Worm (Caenorhabditis elegans) whole organism, L1 larva: Measurements from ENCODE around the gene srd-36.

Experiments used
- C04F5.9 ChIP-seq: sonication (generic microtip); optimal IDR thresholded peaks from 2 replicates; lab custom pipeline; 2016; ENCODE audit warnings: missing genetic modification characterization, missing compliant biosample characterization
- C16A3.4 ChIP-seq: fragments of 150-350 bp; optimal IDR thresholded peaks from 2 replicates; lab custom pipeline; 2014; ENCODE audit warnings: missing biosample characterization, missing genetic modification characterization
- Y116A8C.19 ChIP-seq: sonication (generic microtip); optimal IDR thresholded peaks from 2 replicates; lab custom pipeline; 2016; ENCODE audit warnings: missing compliant biosample characterization, missing genetic modification characterization, borderline replicate concordance
- blmp-1 ChIP-seq: fragments of 150-350 bp; optimal IDR thresholded peaks from 2 replicates; lab custom pipeline; 2014; ENCODE audit warnings: missing biosample characterization, missing genetic modification characterization
- ceh-82 ChIP-seq, 3 experiments: fragments of 150-350 bp in 1 of 3; sonication (generic microtip) in 2 of 3; optimal IDR thresholded peaks; 2 replicates each; lab custom pipeline; 2014 to 2017; ENCODE audit warnings: missing biosample characterization in 3 of 3, missing genetic modification characterization in 3 of 3
- ceh-90 ChIP-seq: sonication (generic microtip); optimal IDR thresholded peaks from 2 replicates; lab custom pipeline; 2016; ENCODE audit warnings: missing genetic modification characterization, missing compliant biosample characterization
- ces-1 ChIP-seq: fragments of 150-350 bp; optimal IDR thresholded peaks from 2 replicates; lab custom pipeline; 2014; ENCODE audit warnings: missing biosample characterization, missing genetic modification reagents, missing genetic modification characterization
- dsc-1 ChIP-seq: sonication (generic microtip); optimal IDR thresholded peaks from 2 replicates; lab custom pipeline; 2016; ENCODE audit warnings: mild to moderate bottlenecking, missing genetic modification characterization, missing compliant biosample characterization
- efl-1 ChIP-seq, 4 experiments: fragments of 150-350 bp; optimal IDR thresholded peaks in 3 of 4; peaks in 1 of 4; 1 replicate in 1 of 4; 2 replicates in 3 of 4; lab custom pipeline; 2014; ENCODE audit warnings: missing biosample characterization in 2 of 4, missing genetic modification characterization in 2 of 4, missing genetic modification reagents in 2 of 4
- egl-27 ChIP-seq, 2 experiments: fragments of 150-350 bp in 1 of 2; sonication (generic microtip); optimal IDR thresholded peaks; 3 replicates each; lab custom pipeline; 2017 to 2018; ENCODE audit warnings: missing biosample characterization in 2 of 2, missing genetic modification characterization in 2 of 2, missing genetic modification reagents in 2 of 2
- elt-2 ChIP-seq: sonication (generic microtip); optimal IDR thresholded peaks from 2 replicates; lab custom pipeline; 2016; ENCODE audit warnings: missing genetic modification characterization, mild to moderate bottlenecking, inconsistent platforms, missing compliant biosample characterization, missing genetic modification reagents
- elt-3 ChIP-seq, 6 experiments: fragments of 150-350 bp in 1 of 6; sonication (generic microtip); optimal IDR thresholded peaks; 2 replicates each; lab custom pipeline; 2017 to 2018; ENCODE audit warnings: missing biosample characterization in 6 of 6, missing genetic modification characterization in 6 of 6, inconsistent platforms in 1 of 6
- ets-5 ChIP-seq: fragments of 200-800 bp; sonication (Bioruptor generic); IDR thresholded peaks from 2 replicates; pipeline ENCODE4 v1.3.6; 2022; ENCODE audit warnings: missing genetic modification characterization, missing compliant biosample characterization
- fkh-10 ChIP-seq: sonication (generic microtip); optimal IDR thresholded peaks from 2 replicates; lab custom pipeline; 2017; ENCODE audit warnings: missing biosample characterization, missing genetic modification reagents, missing genetic modification characterization
- fkh-8 ChIP-seq: sonication (generic microtip); optimal IDR thresholded peaks from 2 replicates; lab custom pipeline; 2016; ENCODE audit warnings: mild to moderate bottlenecking, missing genetic modification characterization, missing compliant biosample characterization
- fos-1 ChIP-seq: fragments of 150-350 bp; optimal IDR thresholded peaks from 2 replicates; lab custom pipeline; 2014; ENCODE audit warnings: missing biosample characterization, missing genetic modification characterization
- irx-1 ChIP-seq: sonication (generic microtip); optimal IDR thresholded peaks from 2 replicates; lab custom pipeline; 2016; ENCODE audit warnings: missing genetic modification characterization, missing compliant biosample characterization
- isw-1 ChIP-seq: fragments of 200-800 bp; sonication (Bioruptor generic); IDR thresholded peaks from 2 replicates; pipeline ENCODE4 v1.3.6; 2022; ENCODE audit warnings: missing genetic modification characterization, missing compliant biosample characterization
- jun-1 ChIP-seq: fragments of 150-350 bp; optimal IDR thresholded peaks from 2 replicates; lab custom pipeline; 2014; ENCODE audit warnings: missing biosample characterization, missing genetic modification reagents, missing genetic modification characterization
- lin-14 ChIP-seq: fragments of 200-800 bp; sonication (Bioruptor generic); optimal IDR thresholded peaks from 2 replicates; lab custom pipeline; 2018; ENCODE audit warnings: mild to moderate bottlenecking, missing genetic modification characterization, moderate library complexity, missing compliant biosample characterization
- lin-35 ChIP-seq, 2 experiments: fragments of 150-350 bp; optimal IDR thresholded peaks; 2 replicates each; lab custom pipeline; 2014; ENCODE audit warnings: missing biosample characterization in 2 of 2, missing genetic modification characterization in 2 of 2, missing genetic modification reagents in 2 of 2
- lin-39 ChIP-seq: fragments of 150-350 bp; optimal IDR thresholded peaks from 2 replicates; lab custom pipeline; 2014; ENCODE audit warnings: missing biosample characterization, missing genetic modification reagents, missing genetic modification characterization
- lir-3 ChIP-seq: sonication (generic microtip); optimal IDR thresholded peaks from 2 replicates; lab custom pipeline; 2016; ENCODE audit warnings: mild to moderate bottlenecking, missing genetic modification characterization, moderate library complexity, missing compliant biosample characterization; ENCODE audit not compliant: poor library complexity
- lsy-2 ChIP-seq, 2 experiments: fragments of 150-350 bp; optimal IDR thresholded peaks; 2 replicates each; lab custom pipeline; 2014; ENCODE audit warnings: missing biosample characterization in 2 of 2, missing genetic modification characterization in 2 of 2
- mdl-1 ChIP-seq, 2 experiments: fragments of 150-350 bp; optimal IDR thresholded peaks; 2 replicates each; lab custom pipeline; 2014 to 2017; ENCODE audit warnings: missing biosample characterization in 2 of 2, missing genetic modification characterization in 2 of 2, inconsistent platforms in 1 of 2
- mep-1 ChIP-seq: fragments of 150-350 bp; optimal IDR thresholded peaks from 2 replicates; lab custom pipeline; 2014; ENCODE audit warnings: missing biosample characterization, missing genetic modification characterization
- nhr-19 ChIP-seq: fragments of 200-800 bp; sonication (Bioruptor generic); conservative IDR thresholded peaks from 2 replicates; pipeline ENCODE4 v1.3.6; 2022; ENCODE audit warnings: missing genetic modification characterization, missing compliant biosample characterization
- nhr-20 ChIP-seq: sonication (generic microtip); optimal IDR thresholded peaks from 2 replicates; lab custom pipeline; 2016; ENCODE audit warnings: mild to moderate bottlenecking, missing genetic modification characterization, missing compliant biosample characterization
- nhr-47 ChIP-seq: sonication (generic microtip); optimal IDR thresholded peaks from 2 replicates; lab custom pipeline; 2016; ENCODE audit warnings: mild to moderate bottlenecking, missing genetic modification characterization, moderate library complexity, missing compliant biosample characterization
- nhr-71 ChIP-seq: sonication (generic microtip); optimal IDR thresholded peaks from 2 replicates; lab custom pipeline; 2016; ENCODE audit warnings: mild to moderate bottlenecking, missing genetic modification characterization, moderate library complexity, missing compliant biosample characterization
- nhr-85 ChIP-seq: sonication (generic microtip); peaks from one replicate; lab custom pipeline; 2016; ENCODE audit warnings: missing genetic modification characterization, inconsistent platforms, missing compliant biosample characterization
- nhr-90 ChIP-seq: sonication (generic microtip); optimal IDR thresholded peaks from 2 replicates; lab custom pipeline; 2016; ENCODE audit warnings: mild to moderate bottlenecking, missing genetic modification characterization, missing compliant biosample characterization; ENCODE audit not compliant: poor library complexity
- rnt-1 ChIP-seq: sonication (generic microtip); optimal IDR thresholded peaks from 2 replicates; lab custom pipeline; 2016; ENCODE audit warnings: mild to moderate bottlenecking, missing genetic modification characterization, moderate library complexity, missing compliant biosample characterization
- skn-1 ChIP-seq: fragments of 150-350 bp; optimal IDR thresholded peaks from 2 replicates; lab custom pipeline; 2014; ENCODE audit warnings: missing biosample characterization, missing genetic modification characterization
- snu-23 ChIP-seq: sonication (generic microtip); optimal IDR thresholded peaks from 2 replicates; lab custom pipeline; 2016; ENCODE audit warnings: missing genetic modification characterization, missing compliant biosample characterization
- swsn-7 ChIP-seq: sonication (generic microtip); optimal IDR thresholded peaks from 2 replicates; lab custom pipeline; 2016; ENCODE audit warnings: missing genetic modification characterization, missing compliant biosample characterization
- tbx-2 ChIP-seq: sonication (generic microtip); optimal IDR thresholded peaks from 2 replicates; lab custom pipeline; 2016; ENCODE audit warnings: missing genetic modification characterization, missing compliant biosample characterization
- unc-30 ChIP-seq: sonication (generic microtip); optimal IDR thresholded peaks from 2 replicates; lab custom pipeline; 2017; ENCODE audit warnings: missing biosample characterization, missing genetic modification characterization
- unc-62 ChIP-seq: fragments of 150-350 bp; optimal IDR thresholded peaks from 2 replicates; lab custom pipeline; 2014; ENCODE audit warnings: missing biosample characterization, missing genetic modification reagents, missing genetic modification characterization
- unc-86 ChIP-seq: sonication (generic microtip); optimal IDR thresholded peaks from 2 replicates; lab custom pipeline; 2016; ENCODE audit warnings: missing genetic modification characterization, missing compliant biosample characterization
- xbp-1 ChIP-seq: sonication (generic microtip); optimal IDR thresholded peaks from 2 replicates; lab custom pipeline; 2016; ENCODE audit warnings: missing genetic modification characterization, missing compliant biosample characterization
- zag-1 ChIP-seq: fragments of 150-350 bp; optimal IDR thresholded peaks from 2 replicates; lab custom pipeline; 2014; ENCODE audit warnings: missing biosample characterization, missing genetic modification characterization

srd-36 gene

ce11 chrX:13269586-13269985 is 25.0 kb downstream of the srd-36 start, which contains the start of gene cyp-14A2:
TSS of gene cyp-14A2 (minus strand) at chrX:13269686.
- TF ChIP-seq lin-14 (GFP tag; lab: Kevin White, UChicago) (no peak), blmp-1 (tag; lab: Kevin White, UChicago) (peak; percentile 31)
- TF ChIP-seq, all 84 proteins: peak for 1

DNA sequence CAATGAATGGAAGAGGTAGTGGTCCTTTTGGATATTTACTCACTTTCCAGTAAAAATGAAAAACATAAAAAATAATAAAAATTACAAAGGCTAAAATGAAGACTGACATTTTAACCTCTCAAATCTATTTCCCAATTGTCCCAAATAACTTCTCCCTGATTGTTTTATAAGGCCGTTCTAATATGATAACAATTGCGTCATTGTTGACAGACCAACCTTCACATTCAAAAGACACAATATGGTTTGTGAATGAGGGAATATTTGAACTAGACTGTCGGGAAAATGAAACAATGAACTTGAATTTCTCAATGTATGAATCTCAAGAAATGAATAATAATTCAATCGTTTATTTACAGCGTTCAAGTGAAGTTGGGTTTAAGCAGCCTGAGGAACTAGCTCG is 27.3 kb downstream of the srd-36 start, which contains the start of gene cyp-14A1:
Gene cyp-14A1 (minus strand): TSS at position 126 of the 400 bp plus-strand sequence.
- no peak for TF ChIP-seq Y116A8C.19 (tag; lab: Kevin White, UChicago)
- peak; percentile 43 for TF ChIP-seq nhr-20 (tag; lab: Kevin White, UChicago)
- TF ChIP-seq elt-3 (tag; optimal IDR thresholded peaks at IDR 0.05; lab: Kevin White, UChicago): peak in 3 of 6 experiments; percentile 35 to 56 (median 48)
- peak; percentile 45 for TF ChIP-seq nhr-85

ce11 chrX:13264550-13264949 is 30.0 kb downstream of the srd-36 start:
- TF ChIP-seq fkh-10 (GFP tag; lab: Kevin White, UChicago) (no peak), efl-1 (optimal IDR thresholded peaks at IDR 0.05; lab: Kevin White, UChicago) (peak in 1 of 2 experiments; percentile 1), efl-1 (GFP tag; optimal IDR thresholded peaks at IDR 0.05 in 1 of 2; lab: Kevin White, UChicago) (peak in 1 of 2 experiments; percentile 58), isw-1 (GFP tag; lab: Robert Waterston, UW) (peak; percentile 16), skn-1 (tag; lab: Kevin White, UChicago) (peak; percentile 37), snu-23 (GFP tag; lab: Kevin White, UChicago) (peak; percentile 69), C16A3.4 (peak; percentile 37), ets-5 (GFP tag; lab: Robert Waterston, UW) (no peak), mep-1 (tag; lab: Kevin White, UChicago) (peak; percentile 51), nhr-71 (peak; percentile 68), tbx-2 (tag; lab: Kevin White, UChicago) (peak; percentile 27), fkh-8 (tag; lab: Kevin White, UChicago) (peak; percentile 12), nhr-47 (tag; lab: Kevin White, UChicago) (peak; percentile 80), mdl-1 (tag; optimal IDR thresholded peaks at IDR 0.05; lab: Kevin White, UChicago) (peak in 1 of 2 experiments; percentile 44), jun-1 (tag; lab: Kevin White, UChicago) (peak; percentile 54), dsc-1 (tag; lab: Kevin White, UChicago) (peak; percentile 79), lin-39 (tag; lab: Kevin White, UChicago) (no peak), fos-1 (peak; percentile 43), lir-3 (tag; lab: Kevin White, UChicago) (peak; percentile 20), unc-62 (no peak), nhr-90 (tag; lab: Kevin White, UChicago) (peak; percentile 27), unc-86 (peak; percentile 44), lin-35 (GFP tag; optimal IDR thresholded peaks at IDR 0.05; lab: Kevin White, UChicago) (peak in 1 of 2 experiments; percentile 50), rnt-1 (peak; percentile 73), nhr-20 (tag; lab: Kevin White, UChicago) (peak; percentile 68), elt-2 (no peak), lin-14 (GFP tag; lab: Kevin White, UChicago) (peak; percentile 52), ceh-82 (tag; optimal IDR thresholded peaks at IDR 0.05; lab: Kevin White, UChicago) (peak in 2 of 3 experiments; percentile 30 to 45), ceh-90 (no peak), C04F5.9 (tag; lab: Kevin White, UChicago) (no peak), xbp-1 (peak; percentile 43), egl-27 (tag; optimal IDR thresholded peaks at IDR 0.05; lab: Kevin White, UChicago) (no peak), unc-30 (tag; lab: Kevin White, UChicago) (no peak), ces-1 (GFP tag; lab: Kevin White, UChicago) (no peak), swsn-7 (tag; lab: Kevin White, UChicago) (peak; percentile 61), nhr-19 (GFP tag; lab: Robert Waterston, UW) (peak; percentile 72), irx-1 (tag; lab: Kevin White, UChicago) (peak; percentile 11), lsy-2 (tag; optimal IDR thresholded peaks at IDR 0.05; lab: Kevin White, UChicago) (peak in 1 of 2 experiments; percentile 25), zag-1 (tag; lab: Kevin White, UChicago) (no peak)
